Worm (Caenorhabditis elegans) whole organism, L2 larva: ENCODE measurements around the gene ttr-39.

Experiments used
- F13H6.1 ChIP-seq: sonication (generic microtip); optimal IDR thresholded peaks from 2 replicates; lab custom pipeline; 2016; ENCODE audit warnings: missing genetic modification characterization, missing compliant biosample characterization
- aly-2 ChIP-seq: fragments of 150-350 bp; optimal IDR thresholded peaks from 2 replicates; lab custom pipeline; 2014; ENCODE audit warnings: missing biosample characterization, missing genetic modification characterization
- lin-39 ChIP-seq: fragments of 150-350 bp; optimal IDR thresholded peaks from 2 replicates; lab custom pipeline; 2014; ENCODE audit warnings: missing biosample characterization, missing genetic modification reagents, missing genetic modification characterization
- nhr-11 ChIP-seq: fragments of 150-350 bp; optimal IDR thresholded peaks from 2 replicates; lab custom pipeline; 2014; ENCODE audit warnings: missing biosample characterization, missing genetic modification characterization
- nhr-12 ChIP-seq: fragments of 150-350 bp; optimal IDR thresholded peaks from 2 replicates; lab custom pipeline; 2014; ENCODE audit warnings: missing biosample characterization, missing genetic modification characterization
- nhr-23 ChIP-seq: fragments of 150-350 bp; optimal IDR thresholded peaks from 2 replicates; lab custom pipeline; 2014; ENCODE audit warnings: missing biosample characterization, missing genetic modification reagents, missing genetic modification characterization
- unc-62 ChIP-seq: fragments of 150-350 bp; optimal IDR thresholded peaks from 2 replicates; lab custom pipeline; 2014; ENCODE audit warnings: missing biosample characterization, missing genetic modification reagents, missing genetic modification characterization

ce11 chrIV:10110870-10111269 is 21.2 kb upstream of the ttr-39 start:
- TF ChIP-seq nhr-23 (tag; lab: Kevin White, UChicago): no peak
- no peak for TF ChIP-seq F13H6.1 (tag; lab: Kevin White, UChicago)
- no peak for TF ChIP-seq nhr-11
- no peak for TF ChIP-seq unc-62 (GFP tag; lab: Kevin White, UChicago)
- TF ChIP-seq aly-2 (tag; lab: Kevin White, UChicago): no peak
- no peak for TF ChIP-seq lin-39
- TF ChIP-seq nhr-12: no peak
